Worm (Caenorhabditis elegans): ENCODE measurements around the gene F49H12.2.

DNA sequence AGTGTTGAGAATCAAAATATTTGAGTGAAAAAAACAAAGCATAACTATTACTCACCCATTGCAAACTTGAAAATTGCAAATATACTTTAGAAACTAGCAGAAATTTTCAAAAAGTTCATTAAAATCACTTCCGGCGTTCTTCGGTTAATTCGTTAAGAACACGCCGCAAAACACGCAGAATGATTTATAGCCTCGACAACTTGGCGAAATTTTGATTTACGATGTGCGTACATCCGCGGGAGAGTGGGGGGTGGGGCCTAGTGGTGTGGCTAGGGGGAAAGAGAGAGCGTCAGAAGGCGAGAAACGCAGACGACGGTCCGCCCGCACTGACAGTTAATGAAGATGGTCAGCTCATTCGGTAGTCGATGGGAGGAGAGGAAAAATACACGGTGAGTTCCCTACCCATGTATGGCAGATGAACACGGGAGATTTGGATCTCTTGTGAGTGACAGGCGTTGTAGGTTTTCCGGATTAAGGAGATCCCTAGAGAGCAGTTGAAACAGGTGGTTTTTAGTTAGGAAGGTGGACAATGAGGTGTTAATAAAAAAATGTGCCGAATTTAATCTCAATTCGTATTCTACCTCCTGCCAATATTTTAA, 38.9 kb upstream of the F49H12.2 start, which contains the start of gene igcm-4:
- TF ChIP-seq ama-1 (optimal IDR thresholded peaks at IDR 0.05) (no peak), ama-1 (GFP tag; optimal IDR thresholded peaks at IDR 0.05) (no peak), ceh-27 (GFP tag; optimal IDR thresholded peaks at IDR 0.05) (no peak), bed-2 (GFP tag; IDR thresholded peaks at IDR 0.05) (no peak), C17E4.6 (GFP tag; IDR thresholded peaks at IDR 0.05) (no peak), ekl-4 (GFP tag; IDR thresholded peaks at IDR 0.05) (no peak)

Measured in whole organism, young adult.